Worm (Caenorhabditis elegans) whole organism, late embryonic: ENCODE data around the gene ttr-44.

Experiments used
- C38D4.7 ChIP-seq: fragments of 200-800 bp; sonication (Bioruptor generic); optimal IDR thresholded peaks from 2 replicates; lab custom pipeline; 2018; ENCODE audit warnings: mild to moderate bottlenecking, missing genetic modification characterization, moderate library complexity, missing compliant biosample characterization
- K02D7.2 ChIP-seq: sonication (generic microtip); optimal IDR thresholded peaks from 2 replicates; lab custom pipeline; 2017; ENCODE audit warnings: mild to moderate bottlenecking, missing genetic modification characterization, missing compliant biosample characterization
- K09A11.1 ChIP-seq: sonication (generic microtip); optimal IDR thresholded peaks from 2 replicates; lab custom pipeline; 2017; ENCODE audit warnings: antibody characterized with exemption, mild to moderate bottlenecking, missing genetic modification characterization, missing compliant biosample characterization; ENCODE audit not compliant: insufficient read depth
- Y22D7AL.16 ChIP-seq: sonication (generic microtip); optimal IDR thresholded peaks from 2 replicates; lab custom pipeline; 2016; ENCODE audit warnings: missing genetic modification characterization, missing compliant biosample characterization
- ceh-14 ChIP-seq: sonication (generic microtip); optimal IDR thresholded peaks from 2 replicates; lab custom pipeline; 2016; ENCODE audit warnings: missing genotype, missing genetic modification characterization, missing compliant biosample characterization
- ceh-18 ChIP-seq: sonication (generic microtip); optimal IDR thresholded peaks from 2 replicates; lab custom pipeline; 2016; ENCODE audit warnings: missing genetic modification characterization, missing compliant biosample characterization
- ceh-22 ChIP-seq: sonication (generic microtip); optimal IDR thresholded peaks from 2 replicates; lab custom pipeline; 2017; ENCODE audit warnings: missing biosample characterization, missing genetic modification characterization
- ceh-24 ChIP-seq: sonication (generic microtip); optimal IDR thresholded peaks from 2 replicates; lab custom pipeline; 2016; ENCODE audit warnings: mild to moderate bottlenecking, missing genetic modification characterization, missing compliant biosample characterization
- ceh-31 ChIP-seq: sonication (generic microtip); optimal IDR thresholded peaks from 2 replicates; lab custom pipeline; 2016; ENCODE audit warnings: missing genetic modification characterization, missing compliant biosample characterization
- ceh-34 ChIP-seq: sonication (generic microtip); optimal IDR thresholded peaks from 2 replicates; lab custom pipeline; 2016; ENCODE audit warnings: mild to moderate bottlenecking, missing genetic modification characterization, missing compliant biosample characterization
- ceh-48 ChIP-seq: sonication (generic microtip); optimal IDR thresholded peaks from 2 replicates; lab custom pipeline; 2016; ENCODE audit warnings: missing genetic modification characterization, inconsistent platforms, missing compliant biosample characterization
- ceh-6 ChIP-seq: fragments of 200-800 bp; sonication (Bioruptor generic); optimal IDR thresholded peaks from 2 replicates; lab custom pipeline; 2018; ENCODE audit warnings: mild to moderate bottlenecking, missing genetic modification characterization, missing compliant biosample characterization
- ceh-9 ChIP-seq: sonication (generic microtip); optimal IDR thresholded peaks from 2 replicates; lab custom pipeline; 2016; ENCODE audit warnings: mild to moderate bottlenecking, missing genetic modification characterization, inconsistent platforms, missing compliant biosample characterization
- che-1 ChIP-seq: sonication (generic microtip); optimal IDR thresholded peaks from 2 replicates; lab custom pipeline; 2016; ENCODE audit warnings: mild to moderate bottlenecking, missing genetic modification characterization, missing compliant biosample characterization
- elt-4 ChIP-seq: sonication (generic microtip); optimal IDR thresholded peaks from 2 replicates; lab custom pipeline; 2016; ENCODE audit warnings: missing genetic modification characterization, missing compliant biosample characterization
- fax-1 ChIP-seq: sonication (generic microtip); optimal IDR thresholded peaks from 2 replicates; lab custom pipeline; 2016; ENCODE audit warnings: missing genotype, missing genetic modification characterization, missing compliant biosample characterization
- gmeb-2 ChIP-seq: sonication (generic microtip); optimal IDR thresholded peaks from 2 replicates; lab custom pipeline; 2016; ENCODE audit warnings: missing genetic modification characterization, inconsistent platforms, missing compliant biosample characterization
- hlh-13 ChIP-seq: fragments of 200-800 bp; sonication (Bioruptor generic); optimal IDR thresholded peaks from 2 replicates; lab custom pipeline; 2018; ENCODE audit warnings: mild to moderate bottlenecking, missing genetic modification characterization, missing compliant biosample characterization
- hlh-15 ChIP-seq: sonication (generic microtip); optimal IDR thresholded peaks from 2 replicates; lab custom pipeline; 2016; ENCODE audit warnings: missing genetic modification characterization, missing compliant biosample characterization
- hlh-30 ChIP-seq: sonication (generic microtip); optimal IDR thresholded peaks from 2 replicates; lab custom pipeline; 2017; ENCODE audit warnings: antibody characterized with exemption, missing genetic modification characterization, missing compliant biosample characterization; ENCODE audit not compliant: insufficient read depth
- hlh-8 ChIP-seq: sonication (generic microtip); optimal IDR thresholded peaks from 2 replicates; lab custom pipeline; 2016; ENCODE audit warnings: missing genotype, missing genetic modification characterization, missing compliant biosample characterization
- lin-11 ChIP-seq: fragments of 200-800 bp; sonication (Bioruptor generic); optimal IDR thresholded peaks from 2 replicates; lab custom pipeline; 2018; ENCODE audit warnings: mild to moderate bottlenecking, missing genetic modification characterization, missing compliant biosample characterization
- madf-2 ChIP-seq: sonication (generic microtip); optimal IDR thresholded peaks from 2 replicates; lab custom pipeline; 2017; ENCODE audit warnings: missing genetic modification characterization, missing compliant biosample characterization
- nfya-1 ChIP-seq: sonication (generic microtip); optimal IDR thresholded peaks from 2 replicates; lab custom pipeline; 2017; ENCODE audit warnings: missing genetic modification characterization, mild to moderate bottlenecking, missing compliant biosample characterization, antibody characterized with exemption, moderate library complexity
- odd-2 ChIP-seq: sonication (generic microtip); optimal IDR thresholded peaks from 2 replicates; lab custom pipeline; 2017; ENCODE audit warnings: antibody characterized with exemption, mild to moderate bottlenecking, missing genetic modification characterization, missing compliant biosample characterization
- pax-1 ChIP-seq: fragments of 150-350 bp; optimal IDR thresholded peaks from 2 replicates; lab custom pipeline; 2014; ENCODE audit warnings: missing biosample characterization, missing genetic modification characterization
- pha-4 ChIP-seq: fragments of 150-350 bp; optimal IDR thresholded peaks from 2 replicates; lab custom pipeline; 2018; ENCODE audit warnings: missing biosample characterization, missing genetic modification reagents, missing genetic modification characterization
- pqm-1 ChIP-seq: sonication (generic microtip); optimal IDR thresholded peaks from 2 replicates; lab custom pipeline; 2016; ENCODE audit warnings: missing genetic modification characterization, missing compliant biosample characterization
- sdc-2 ChIP-seq: sonication (generic microtip); optimal IDR thresholded peaks from 2 replicates; lab custom pipeline; 2016; ENCODE audit warnings: missing genotype, missing genetic modification characterization, missing compliant biosample characterization
- sox-4 ChIP-seq: sonication (generic microtip); optimal IDR thresholded peaks from 2 replicates; lab custom pipeline; 2017; ENCODE audit warnings: mild to moderate bottlenecking, missing genetic modification characterization, inconsistent platforms, missing compliant biosample characterization
- tbx-2 ChIP-seq: sonication (generic microtip); optimal IDR thresholded peaks from 2 replicates; lab custom pipeline; 2016; ENCODE audit warnings: missing genetic modification characterization, missing compliant biosample characterization
- tbx-7 ChIP-seq: sonication (generic microtip); optimal IDR thresholded peaks from 2 replicates; lab custom pipeline; 2016; ENCODE audit warnings: missing genotype, missing genetic modification characterization, missing compliant biosample characterization
- ttx-3 ChIP-seq: sonication (generic microtip); optimal IDR thresholded peaks from 2 replicates; lab custom pipeline; 2016; ENCODE audit warnings: missing genetic modification reagents, missing genetic modification characterization, missing compliant biosample characterization
- unc-42 ChIP-seq: sonication (generic microtip); optimal IDR thresholded peaks from 2 replicates; lab custom pipeline; 2016; ENCODE audit warnings: missing genotype, missing genetic modification characterization, missing compliant biosample characterization
- unc-86 ChIP-seq: sonication (generic microtip); optimal IDR thresholded peaks from 2 replicates; lab custom pipeline; 2016; ENCODE audit warnings: missing genetic modification characterization, missing compliant biosample characterization
- zip-5 ChIP-seq: sonication (generic microtip); optimal IDR thresholded peaks from 2 replicates; lab custom pipeline; 2016; ENCODE audit warnings: missing genetic modification characterization, missing compliant biosample characterization
- ztf-16 ChIP-seq: sonication (generic microtip); optimal IDR thresholded peaks from 2 replicates; lab custom pipeline; 2017; ENCODE audit warnings: missing genetic modification characterization, missing compliant biosample characterization

Gene ttr-44

ce11 chrV:13512515-13512914, 18.0 kb downstream of the ttr-44 start:
- TF ChIP-seq C38D4.7 (GFP tag; lab: Kevin White, UChicago) (no peak), nfya-1 (tag; lab: Kevin White, UChicago) (no peak), unc-86 (no peak), hlh-30 (no peak), ztf-16 (tag; lab: Kevin White, UChicago) (no peak), pha-4 (tag; lab: Kevin White, UChicago) (no peak)

ce11 chrV:13511618-13512017, 18.9 kb downstream of the ttr-44 start, which contains the start of gene avr-15:
Gene avr-15, minus strand, starts transcription at chrV:13511718.
- TF ChIP-seq hlh-30 (no peak), C38D4.7 (GFP tag; lab: Kevin White, UChicago) (no peak), tbx-2 (tag; lab: Kevin White, UChicago) (no peak), lin-11 (no peak), che-1 (tag; lab: Kevin White, UChicago) (no peak), tbx-7 (tag; lab: Kevin White, UChicago) (no peak), ttx-3 (tag; lab: Kevin White, UChicago) (no peak), ceh-9 (tag; lab: Kevin White, UChicago) (no peak), ceh-34 (tag; lab: Kevin White, UChicago) (no peak), ceh-24 (tag; lab: Kevin White, UChicago) (no peak), K02D7.2 (tag; lab: Kevin White, UChicago) (no peak), fax-1 (tag; lab: Kevin White, UChicago) (no peak), nfya-1 (tag; lab: Kevin White, UChicago) (no peak), pax-1 (tag; lab: Kevin White, UChicago) (no peak), zip-5 (no peak), ceh-6 (GFP tag; lab: Kevin White, UChicago) (no peak)

ce11 chrV:13506321-13506720, 24.2 kb downstream of the ttr-44 start, which contains the start of gene R11G10.4:
Gene R11G10.4, plus strand, starts transcription at chrV:13506621.
- TF ChIP-seq madf-2 (tag; lab: Kevin White, UChicago) (no peak), ceh-31 (tag; lab: Kevin White, UChicago) (no peak), C38D4.7 (GFP tag; lab: Kevin White, UChicago) (no peak), unc-86 (no peak), sdc-2 (tag; lab: Kevin White, UChicago) (no peak), odd-2 (tag; lab: Kevin White, UChicago) (no peak), Y22D7AL.16 (tag; lab: Kevin White, UChicago) (no peak), ceh-22 (tag; lab: Kevin White, UChicago) (no peak), sox-4 (tag; lab: Kevin White, UChicago) (no peak), gmeb-2 (tag; lab: Kevin White, UChicago) (no peak), ceh-6 (GFP tag; lab: Kevin White, UChicago) (no peak), ceh-18 (tag; lab: Kevin White, UChicago) (no peak), elt-4 (no peak), che-1 (tag; lab: Kevin White, UChicago) (no peak), ceh-14 (tag; lab: Kevin White, UChicago) (no peak), hlh-13 (GFP tag; lab: Kevin White, UChicago) (no peak), unc-42 (tag; lab: Kevin White, UChicago) (no peak), K09A11.1 (tag; lab: Kevin White, UChicago) (no peak), nfya-1 (tag; lab: Kevin White, UChicago) (no peak), ceh-48 (no peak)

- TF ChIP-seq zip-5 (no peak), elt-4 (no peak), K02D7.2 (tag; lab: Kevin White, UChicago) (no peak), hlh-8 (tag; lab: Kevin White, UChicago) (no peak), hlh-15 (tag; lab: Kevin White, UChicago) (no peak), unc-42 (tag; lab: Kevin White, UChicago) (no peak), ztf-16 (tag; lab: Kevin White, UChicago) (no peak), pqm-1 (no peak)
- TF ChIP-seq, all 69 proteins: peak for 0
These were observed 31.3 kb downstream of the ttr-44 start for ce11 chrV:13499227-13499626.
